Fruit fly (Drosophila melanogaster): ENCODE data around the gene spas.
A peak's percentile ranks its signal among the peaks of the same experiment; 100 is the strongest.

The spas gene

dm6 chr3R:24027222-24027621 lies 10.8 kb upstream of the spas start:
- TF ChIP-seq dmrt93B (GFP tag; optimal IDR thresholded peaks at IDR 0.05) (no peak), Rel (GFP tag; optimal IDR thresholded peaks at IDR 0.05) (no peak), Rel (tag; optimal IDR thresholded peaks at IDR 0.05) (peak; percentile 11)

dm6 chr3R:24031019-24031824 lies 6.8 kb upstream of the spas start:
- TF ChIP-seq h (GFP tag; optimal IDR thresholded peaks at IDR 0.05) (peak; percentile 64), ey (GFP tag; optimal IDR thresholded peaks at IDR 0.05) (no peak), usp (GFP tag; optimal IDR thresholded peaks at IDR 0.05) (no peak), woc (GFP tag; optimal IDR thresholded peaks at IDR 0.05) (peak; percentile 6), foxo (GFP tag; optimal IDR thresholded peaks at IDR 0.05) (peak in 1 of 2 experiments; percentile 40), N (GFP tag; optimal IDR thresholded peaks at IDR 0.05) (peak; percentile 4), Hr83 (GFP tag; optimal IDR thresholded peaks at IDR 0.05; ENCODE audit: poor library complexity, severe bottlenecking) (peak; percentile 65), OdsH (GFP tag; optimal IDR thresholded peaks at IDR 0.05) (peak; percentile 10), Dif (GFP tag; optimal IDR thresholded peaks at IDR 0.05; ENCODE audit: partially characterized antibody) (peak; percentile 90), pan (optimal IDR thresholded peaks at IDR 0.05) (no peak), Sp1 (GFP tag; optimal IDR thresholded peaks at IDR 0.05) (peak; percentile 46), Jra (GFP tag; optimal IDR thresholded peaks at IDR 0.05) (no peak), br (GFP tag; optimal IDR thresholded peaks at IDR 0.05) (peak; percentile 15), dl (GFP tag; optimal IDR thresholded peaks at IDR 0.05; ENCODE audit: insufficient read depth in 1 of 2, partially characterized antibody in 2 of 2) (peak in 1 of 2 experiments; percentile 64), Rel (GFP tag; optimal IDR thresholded peaks at IDR 0.05) (no peak), Rel (tag; optimal IDR thresholded peaks at IDR 0.05) (peak; percentile 89), psq (GFP tag; optimal IDR thresholded peaks at IDR 0.05) (peak; percentile 43), fru (GFP tag; optimal IDR thresholded peaks at IDR 0.05) (peak; percentile 29), HLH106 (tag; optimal IDR thresholded peaks at IDR 0.05) (no peak), brk (GFP tag; optimal IDR thresholded peaks at IDR 0.05) (no peak)

dm6 chr3R:24031825-24032523 lies 6.0 kb upstream of the spas start, which contains the start of the genes KrT95D and Mettl3:
Gene KrT95D, minus strand, starts transcription at chr3R:24031827.
Gene Mettl3, plus strand, starts transcription at chr3R:24032157.
- TF ChIP-seq Vsx2 (GFP tag; optimal IDR thresholded peaks at IDR 0.05; ENCODE audit: partially characterized antibody) (no peak), pan (optimal IDR thresholded peaks at IDR 0.05) (no peak), sv (GFP tag; optimal IDR thresholded peaks at IDR 0.05) (no peak), Hr83 (GFP tag; optimal IDR thresholded peaks at IDR 0.05; ENCODE audit: poor library complexity, severe bottlenecking) (no peak), brk (GFP tag; optimal IDR thresholded peaks at IDR 0.05) (no peak), h (GFP tag; optimal IDR thresholded peaks at IDR 0.05) (peak; percentile 26), CG9705 (GFP tag; optimal IDR thresholded peaks at IDR 0.05) (no peak), lola (GFP tag; optimal IDR thresholded peaks at IDR 0.05) (no peak), GATAd (GFP tag; optimal IDR thresholded peaks at IDR 0.05) (no peak), sage (GFP tag; optimal IDR thresholded peaks at IDR 0.05) (no peak), rgr (GFP tag; optimal IDR thresholded peaks at IDR 0.05) (no peak), HLH106 (tag; optimal IDR thresholded peaks at IDR 0.05) (peak; percentile 19), usp (GFP tag; optimal IDR thresholded peaks at IDR 0.05) (no peak), br (GFP tag; optimal IDR thresholded peaks at IDR 0.05) (peak; percentile 16), Hnf4 (GFP tag; optimal IDR thresholded peaks at IDR 0.05) (peak; percentile 55), Dif (GFP tag; optimal IDR thresholded peaks at IDR 0.05; ENCODE audit: partially characterized antibody) (no peak), Sp1 (GFP tag; optimal IDR thresholded peaks at IDR 0.05) (no peak), Myc (optimal IDR thresholded peaks at IDR 0.05) (peak; percentile 16), CrebA (GFP tag; optimal IDR thresholded peaks at IDR 0.05; ENCODE audit: borderline replicate concordance) (no peak), Abd-B (GFP tag; optimal IDR thresholded peaks at IDR 0.05) (no peak), Hr78 (GFP tag; optimal IDR thresholded peaks at IDR 0.05) (no peak), woc (GFP tag; optimal IDR thresholded peaks at IDR 0.05) (no peak), OdsH (GFP tag; optimal IDR thresholded peaks at IDR 0.05) (no peak), CG32264 (GFP tag; optimal IDR thresholded peaks at IDR 0.05) (no peak), dl (GFP tag; optimal IDR thresholded peaks at IDR 0.05; ENCODE audit: insufficient read depth in 1 of 2, partially characterized antibody in 2 of 2) (no peak), dmrt93B (GFP tag; optimal IDR thresholded peaks at IDR 0.05) (no peak), Jra (GFP tag; optimal IDR thresholded peaks at IDR 0.05) (no peak), fru (GFP tag; optimal IDR thresholded peaks at IDR 0.05) (peak; percentile 26), ey (GFP tag; optimal IDR thresholded peaks at IDR 0.05) (peak; percentile 12), psq (GFP tag; optimal IDR thresholded peaks at IDR 0.05) (no peak), foxo (GFP tag; optimal IDR thresholded peaks at IDR 0.05) (no peak), Rel (GFP tag; optimal IDR thresholded peaks at IDR 0.05) (no peak), Rel (tag; optimal IDR thresholded peaks at IDR 0.05) (peak; percentile 4), Mio (GFP tag; optimal IDR thresholded peaks at IDR 0.05) (no peak), jim (GFP tag; optimal IDR thresholded peaks at IDR 0.05) (no peak), Dfd (GFP tag; optimal IDR thresholded peaks at IDR 0.05) (no peak), N (GFP tag; optimal IDR thresholded peaks at IDR 0.05) (no peak), tai (GFP tag; optimal IDR thresholded peaks at IDR 0.05) (no peak), dsf (GFP tag; optimal IDR thresholded peaks at IDR 0.05; ENCODE audit: borderline replicate concordance) (peak; percentile 58)

Data from whole organism, wandering third instar larva.